Worm (Caenorhabditis elegans) whole organism, L1 larva: ENCODE measurements around the gene brf-1.
A peak's percentile ranks its signal among the peaks of the same experiment; 100 is the strongest.

Source experiments
- C04F5.9 ChIP-seq: sonication (generic microtip); optimal IDR thresholded peaks from 2 replicates; lab custom pipeline; 2016; ENCODE audit warnings: missing genetic modification characterization, missing compliant biosample characterization
- C16A3.4 ChIP-seq: fragments of 150-350 bp; optimal IDR thresholded peaks from 2 replicates; lab custom pipeline; 2014; ENCODE audit warnings: missing biosample characterization, missing genetic modification characterization
- C34B4.2 ChIP-seq: sonication (generic microtip); optimal IDR thresholded peaks from 2 replicates; lab custom pipeline; 2017; ENCODE audit warnings: mild to moderate bottlenecking, missing genetic modification characterization, missing compliant biosample characterization
- Y116A8C.19 ChIP-seq: sonication (generic microtip); optimal IDR thresholded peaks from 2 replicates; lab custom pipeline; 2016; ENCODE audit warnings: missing compliant biosample characterization, missing genetic modification characterization, borderline replicate concordance
- aha-1 ChIP-seq: fragments of 150-350 bp; optimal IDR thresholded peaks from 2 replicates; lab custom pipeline; 2014; ENCODE audit warnings: missing biosample characterization, missing genetic modification characterization
- alr-1 ChIP-seq: fragments of 200-800 bp; sonication (Bioruptor generic); optimal IDR thresholded peaks from 2 replicates; lab custom pipeline; 2018; ENCODE audit warnings: borderline replicate concordance, mild to moderate bottlenecking, missing genetic modification characterization, missing compliant biosample characterization
- aly-2 ChIP-seq: fragments of 150-350 bp; optimal IDR thresholded peaks from 2 replicates; lab custom pipeline; 2014; ENCODE audit warnings: missing biosample characterization, missing genetic modification characterization
- blmp-1 ChIP-seq: fragments of 150-350 bp; optimal IDR thresholded peaks from 2 replicates; lab custom pipeline; 2014; ENCODE audit warnings: missing biosample characterization, missing genetic modification characterization
- ceh-63 ChIP-seq: fragments of 200-800 bp; sonication (Bioruptor generic); optimal IDR thresholded peaks from 2 replicates; lab custom pipeline; 2018; ENCODE audit warnings: mild to moderate bottlenecking, missing genetic modification characterization, missing compliant biosample characterization
- ceh-90 ChIP-seq: sonication (generic microtip); optimal IDR thresholded peaks from 2 replicates; lab custom pipeline; 2016; ENCODE audit warnings: missing genetic modification characterization, missing compliant biosample characterization
- dpl-1 ChIP-seq, 3 experiments: fragments of 150-350 bp in 2 of 3; sonication (generic microtip) in 1 of 3; optimal IDR thresholded peaks; 2 replicates each; lab custom pipeline; 2014 to 2017; ENCODE audit warnings: missing biosample characterization in 3 of 3, missing genetic modification characterization in 3 of 3, missing genetic modification reagents in 3 of 3
- dsc-1 ChIP-seq: sonication (generic microtip); optimal IDR thresholded peaks from 2 replicates; lab custom pipeline; 2016; ENCODE audit warnings: mild to moderate bottlenecking, missing genetic modification characterization, missing compliant biosample characterization
- efl-1 ChIP-seq, 4 experiments: fragments of 150-350 bp; optimal IDR thresholded peaks in 3 of 4; peaks in 1 of 4; 1 replicate in 1 of 4; 2 replicates in 3 of 4; lab custom pipeline; 2014; ENCODE audit warnings: missing biosample characterization in 2 of 4, missing genetic modification characterization in 2 of 4, missing genetic modification reagents in 2 of 4
- egl-27 ChIP-seq, 2 experiments: fragments of 150-350 bp in 1 of 2; sonication (generic microtip); optimal IDR thresholded peaks; 3 replicates each; lab custom pipeline; 2017 to 2018; ENCODE audit warnings: missing biosample characterization in 2 of 2, missing genetic modification characterization in 2 of 2, missing genetic modification reagents in 2 of 2
- fos-1 ChIP-seq: fragments of 150-350 bp; optimal IDR thresholded peaks from 2 replicates; lab custom pipeline; 2014; ENCODE audit warnings: missing biosample characterization, missing genetic modification characterization
- hpl-2 ChIP-seq: fragments of 150-350 bp; optimal IDR thresholded peaks from 2 replicates; lab custom pipeline; 2014; ENCODE audit warnings: missing biosample characterization, missing genetic modification reagents, missing genetic modification characterization
- irx-1 ChIP-seq: sonication (generic microtip); optimal IDR thresholded peaks from 2 replicates; lab custom pipeline; 2016; ENCODE audit warnings: missing genetic modification characterization, missing compliant biosample characterization
- lin-14 ChIP-seq: fragments of 200-800 bp; sonication (Bioruptor generic); optimal IDR thresholded peaks from 2 replicates; lab custom pipeline; 2018; ENCODE audit warnings: mild to moderate bottlenecking, missing genetic modification characterization, moderate library complexity, missing compliant biosample characterization
- lin-35 ChIP-seq, 2 experiments: fragments of 150-350 bp; optimal IDR thresholded peaks; 2 replicates each; lab custom pipeline; 2014; ENCODE audit warnings: missing biosample characterization in 2 of 2, missing genetic modification characterization in 2 of 2, missing genetic modification reagents in 2 of 2
- lin-39 ChIP-seq: fragments of 150-350 bp; optimal IDR thresholded peaks from 2 replicates; lab custom pipeline; 2014; ENCODE audit warnings: missing biosample characterization, missing genetic modification reagents, missing genetic modification characterization
- lir-3 ChIP-seq: sonication (generic microtip); optimal IDR thresholded peaks from 2 replicates; lab custom pipeline; 2016; ENCODE audit warnings: mild to moderate bottlenecking, missing genetic modification characterization, moderate library complexity, missing compliant biosample characterization; ENCODE audit not compliant: poor library complexity
- lsy-2 ChIP-seq, 2 experiments: fragments of 150-350 bp; optimal IDR thresholded peaks; 2 replicates each; lab custom pipeline; 2014; ENCODE audit warnings: missing biosample characterization in 2 of 2, missing genetic modification characterization in 2 of 2
- mab-9 ChIP-seq: fragments of 200-800 bp; sonication (Bioruptor generic); IDR thresholded peaks from 2 replicates; pipeline ENCODE4 v1.3.6; 2022; ENCODE audit warnings: missing genetic modification reagents, missing genetic modification characterization, missing compliant biosample characterization
- mdl-1 ChIP-seq, 2 experiments: fragments of 150-350 bp; optimal IDR thresholded peaks; 2 replicates each; lab custom pipeline; 2014 to 2017; ENCODE audit warnings: missing biosample characterization in 2 of 2, missing genetic modification characterization in 2 of 2, inconsistent platforms in 1 of 2
- mef-2 ChIP-seq: fragments of 150-350 bp; optimal IDR thresholded peaks from 2 replicates; lab custom pipeline; 2014; ENCODE audit warnings: missing biosample characterization, missing genetic modification characterization
- mep-1 ChIP-seq: fragments of 150-350 bp; optimal IDR thresholded peaks from 2 replicates; lab custom pipeline; 2014; ENCODE audit warnings: missing biosample characterization, missing genetic modification characterization
- nhr-11 ChIP-seq: fragments of 150-350 bp; optimal IDR thresholded peaks from 2 replicates; lab custom pipeline; 2014; ENCODE audit warnings: missing biosample characterization, missing genetic modification characterization
- nhr-19 ChIP-seq: fragments of 200-800 bp; sonication (Bioruptor generic); conservative IDR thresholded peaks from 2 replicates; pipeline ENCODE4 v1.3.6; 2022; ENCODE audit warnings: missing genetic modification characterization, missing compliant biosample characterization
- nhr-20 ChIP-seq: sonication (generic microtip); optimal IDR thresholded peaks from 2 replicates; lab custom pipeline; 2016; ENCODE audit warnings: mild to moderate bottlenecking, missing genetic modification characterization, missing compliant biosample characterization
- nhr-237 ChIP-seq: fragments of 150-350 bp; optimal IDR thresholded peaks from 2 replicates; lab custom pipeline; 2014; ENCODE audit warnings: missing biosample characterization, missing genetic modification characterization
- nhr-47 ChIP-seq: sonication (generic microtip); optimal IDR thresholded peaks from 2 replicates; lab custom pipeline; 2016; ENCODE audit warnings: mild to moderate bottlenecking, missing genetic modification characterization, moderate library complexity, missing compliant biosample characterization
- nhr-71 ChIP-seq: sonication (generic microtip); optimal IDR thresholded peaks from 2 replicates; lab custom pipeline; 2016; ENCODE audit warnings: mild to moderate bottlenecking, missing genetic modification characterization, moderate library complexity, missing compliant biosample characterization
- nhr-77 ChIP-seq: fragments of 150-350 bp; optimal IDR thresholded peaks from 2 replicates; lab custom pipeline; 2014; ENCODE audit warnings: missing biosample characterization, missing genetic modification characterization
- nhr-85 ChIP-seq: sonication (generic microtip); peaks from one replicate; lab custom pipeline; 2016; ENCODE audit warnings: missing genetic modification characterization, inconsistent platforms, missing compliant biosample characterization
- pax-3 ChIP-seq: fragments of 200-800 bp; sonication (Bioruptor generic); optimal IDR thresholded peaks from 2 replicates; lab custom pipeline; 2018; ENCODE audit warnings: mild to moderate bottlenecking, missing genetic modification characterization, moderate library complexity, missing compliant biosample characterization
- rnt-1 ChIP-seq: sonication (generic microtip); optimal IDR thresholded peaks from 2 replicates; lab custom pipeline; 2016; ENCODE audit warnings: mild to moderate bottlenecking, missing genetic modification characterization, moderate library complexity, missing compliant biosample characterization
- skn-1 ChIP-seq: fragments of 150-350 bp; optimal IDR thresholded peaks from 2 replicates; lab custom pipeline; 2014; ENCODE audit warnings: missing biosample characterization, missing genetic modification characterization
- snu-23 ChIP-seq: sonication (generic microtip); optimal IDR thresholded peaks from 2 replicates; lab custom pipeline; 2016; ENCODE audit warnings: missing genetic modification characterization, missing compliant biosample characterization
- sox-4 ChIP-seq: sonication (generic microtip); optimal IDR thresholded peaks from 2 replicates; lab custom pipeline; 2016; ENCODE audit warnings: missing genetic modification characterization, missing compliant biosample characterization
- sup-37 ChIP-seq: fragments of 200-800 bp; sonication (Bioruptor generic); optimal IDR thresholded peaks from 2 replicates; lab custom pipeline; 2018; ENCODE audit warnings: mild to moderate bottlenecking, missing genetic modification characterization, missing compliant biosample characterization
- swsn-7 ChIP-seq: sonication (generic microtip); optimal IDR thresholded peaks from 2 replicates; lab custom pipeline; 2016; ENCODE audit warnings: missing genetic modification characterization, missing compliant biosample characterization
- tbx-2 ChIP-seq: sonication (generic microtip); optimal IDR thresholded peaks from 2 replicates; lab custom pipeline; 2016; ENCODE audit warnings: missing genetic modification characterization, missing compliant biosample characterization
- unc-130 ChIP-seq: fragments of 150-350 bp; optimal IDR thresholded peaks from 2 replicates; lab custom pipeline; 2017; ENCODE audit warnings: missing biosample characterization, missing genetic modification characterization, inconsistent platforms
- unc-62 ChIP-seq: fragments of 150-350 bp; optimal IDR thresholded peaks from 2 replicates; lab custom pipeline; 2014; ENCODE audit warnings: missing biosample characterization, missing genetic modification reagents, missing genetic modification characterization
- vab-15 ChIP-seq: sonication (generic microtip); optimal IDR thresholded peaks from 2 replicates; lab custom pipeline; 2017; ENCODE audit warnings: missing genotype, mild to moderate bottlenecking, missing genetic modification characterization, missing compliant biosample characterization
- xbp-1 ChIP-seq: sonication (generic microtip); optimal IDR thresholded peaks from 2 replicates; lab custom pipeline; 2016; ENCODE audit warnings: missing genetic modification characterization, missing compliant biosample characterization
- zag-1 ChIP-seq: fragments of 150-350 bp; optimal IDR thresholded peaks from 2 replicates; lab custom pipeline; 2014; ENCODE audit warnings: missing biosample characterization, missing genetic modification characterization
- ztf-11 ChIP-seq, 2 experiments: sonication (generic microtip); optimal IDR thresholded peaks; 2 replicates each; lab custom pipeline; 2016 to 2017; ENCODE audit warnings: missing genetic modification characterization in 2 of 2, missing biosample characterization in 1 of 2, missing compliant biosample characterization in 1 of 2
- ztf-4 ChIP-seq: fragments of 150-350 bp; optimal IDR thresholded peaks from 2 replicates; lab custom pipeline; 2014; ENCODE audit warnings: missing biosample characterization, missing genetic modification characterization

brf-1 gene

DNA sequence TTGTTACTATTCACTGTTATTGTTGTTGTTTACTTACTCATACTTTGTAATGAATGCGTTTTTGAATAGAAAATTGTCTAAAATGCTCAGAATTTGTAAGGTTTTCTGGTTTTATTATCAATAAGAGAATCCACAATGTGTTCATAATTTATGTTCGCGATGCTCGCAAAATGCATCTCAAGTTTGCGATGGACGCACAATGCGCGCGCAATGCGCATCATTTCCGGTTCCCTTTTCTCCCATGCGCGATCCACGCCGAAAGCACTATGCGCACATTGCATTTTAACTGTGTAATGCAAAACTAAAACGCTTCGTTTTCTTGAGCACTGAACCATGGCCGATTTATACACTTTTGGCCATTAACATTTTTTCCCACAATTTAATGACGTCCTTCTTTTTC is 13.8 kb downstream of the brf-1 start:
- TF ChIP-seq ztf-11 (tag; optimal IDR thresholded peaks at IDR 0.05; lab: Kevin White, UChicago) (no peak), dsc-1 (tag; lab: Kevin White, UChicago) (no peak), nhr-237 (no peak), Y116A8C.19 (tag; lab: Kevin White, UChicago) (no peak), irx-1 (tag; lab: Kevin White, UChicago) (no peak), skn-1 (tag; lab: Kevin White, UChicago) (no peak), aha-1 (no peak), dpl-1 (GFP tag; optimal IDR thresholded peaks at IDR 0.05; lab: Kevin White, UChicago) (no peak), fos-1 (tag; lab: Kevin White, UChicago) (no peak), nhr-77 (tag; lab: Kevin White, UChicago) (no peak)

ce11 chrII:7323317-7323716 is 17.7 kb downstream of the brf-1 start:
- TF ChIP-seq nhr-47 (tag; lab: Kevin White, UChicago) (peak; percentile 47), ceh-63 (GFP tag; lab: Kevin White, UChicago) (no peak), swsn-7 (tag; lab: Kevin White, UChicago) (peak; percentile 36), xbp-1 (tag; lab: Kevin White, UChicago) (peak; percentile 33), snu-23 (peak; percentile 72), mdl-1 (tag; optimal IDR thresholded peaks at IDR 0.05; lab: Kevin White, UChicago) (peak in 1 of 2 experiments; percentile 58), zag-1 (no peak), sox-4 (tag; lab: Kevin White, UChicago) (no peak), irx-1 (tag; lab: Kevin White, UChicago) (peak; percentile 50), C34B4.2 (tag; lab: Kevin White, UChicago) (no peak), vab-15 (tag; lab: Kevin White, UChicago) (peak; percentile 79), aly-2 (tag; lab: Kevin White, UChicago) (no peak), lin-39 (tag; lab: Kevin White, UChicago) (peak; percentile 82), mab-9 (GFP tag; lab: Robert Waterston, UW) (no peak), mep-1 (tag; lab: Kevin White, UChicago) (peak; percentile 28), lin-14 (GFP tag; lab: Kevin White, UChicago) (peak; percentile 92), mef-2 (peak; percentile 22), fos-1 (tag; lab: Kevin White, UChicago) (no peak), C16A3.4 (tag; lab: Kevin White, UChicago) (peak; percentile 36), efl-1 (optimal IDR thresholded peaks at IDR 0.05; lab: Kevin White, UChicago) (peak; percentile 16 to 41), efl-1 (GFP tag; optimal IDR thresholded peaks at IDR 0.05 in 1 of 2; lab: Kevin White, UChicago) (peak; percentile 0 to 2), unc-62 (GFP tag; lab: Kevin White, UChicago) (no peak), dsc-1 (tag; lab: Kevin White, UChicago) (no peak), alr-1 (no peak), aha-1 (no peak), lir-3 (tag; lab: Kevin White, UChicago) (peak; percentile 58), tbx-2 (tag; lab: Kevin White, UChicago) (peak; percentile 20), nhr-19 (peak; percentile 81), lsy-2 (tag; optimal IDR thresholded peaks at IDR 0.05; lab: Kevin White, UChicago) (peak; percentile 47 to 71), unc-130 (tag; lab: Kevin White, UChicago) (no peak), nhr-11 (tag; lab: Kevin White, UChicago) (peak; percentile 62), hpl-2 (GFP tag; lab: Kevin White, UChicago) (no peak), sup-37 (GFP tag; lab: Kevin White, UChicago) (peak; percentile 29), pax-3 (tag; lab: Kevin White, UChicago) (no peak), nhr-71 (peak; percentile 93), nhr-20 (tag; lab: Kevin White, UChicago) (peak; percentile 65), rnt-1 (tag; lab: Kevin White, UChicago) (peak; percentile 90), egl-27 (tag; optimal IDR thresholded peaks at IDR 0.05; lab: Kevin White, UChicago) (no peak), ztf-4 (tag; lab: Kevin White, UChicago) (peak; percentile 68), ceh-90 (tag; lab: Kevin White, UChicago) (no peak), C04F5.9 (no peak), blmp-1 (tag; lab: Kevin White, UChicago) (no peak), nhr-85 (peak; percentile 14), lin-35 (GFP tag; optimal IDR thresholded peaks at IDR 0.05; lab: Kevin White, UChicago) (peak in 1 of 2 experiments; percentile 2)
- TF ChIP-seq, all 84 proteins: peak for 25
